Worm (Caenorhabditis elegans): ENCODE results near the gene ZC395.11.

DNA sequence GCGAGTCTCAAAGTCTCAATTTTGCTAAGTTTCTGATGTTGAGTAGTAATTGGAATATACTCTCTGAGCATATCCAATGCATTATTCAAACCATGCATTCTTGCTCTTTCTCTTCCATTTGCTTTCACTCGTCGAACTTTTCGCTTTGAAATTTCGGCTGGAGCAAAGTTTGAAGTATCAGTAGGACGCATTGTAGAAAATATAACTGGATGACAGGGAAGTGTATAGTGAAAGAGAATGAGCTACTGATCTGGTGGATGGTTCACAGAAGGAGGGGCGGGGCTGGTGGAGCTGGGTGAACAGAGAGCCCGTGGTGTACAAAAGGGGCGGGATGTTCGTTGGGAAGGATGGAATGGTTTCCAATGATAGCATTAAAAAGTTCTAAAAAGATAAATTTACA is 44.3 kb downstream of the ZC395.11 start:
- TF ChIP-seq T22C8.4 (GFP tag; IDR thresholded peaks at IDR 0.05) (no peak), med-1 (GFP tag; optimal IDR thresholded peaks at IDR 0.05; ENCODE audit: insufficient read depth) (no peak)
